Worm (Caenorhabditis elegans) whole organism, L4/young adult: ENCODE data around the gene cyp-13A5.

Source experiments
- W03F9.2 ChIP-seq: fragments of 150-350 bp; optimal IDR thresholded peaks from 2 replicates; lab custom pipeline; 2014; ENCODE audit warnings: missing biosample characterization, missing genetic modification characterization
- him-1 ChIP-seq: sonication (generic microtip); optimal IDR thresholded peaks from 2 replicates; lab custom pipeline; 2016; ENCODE audit warnings: missing genotype, missing genetic modification reagents, missing genetic modification characterization, missing compliant biosample characterization

DNA sequence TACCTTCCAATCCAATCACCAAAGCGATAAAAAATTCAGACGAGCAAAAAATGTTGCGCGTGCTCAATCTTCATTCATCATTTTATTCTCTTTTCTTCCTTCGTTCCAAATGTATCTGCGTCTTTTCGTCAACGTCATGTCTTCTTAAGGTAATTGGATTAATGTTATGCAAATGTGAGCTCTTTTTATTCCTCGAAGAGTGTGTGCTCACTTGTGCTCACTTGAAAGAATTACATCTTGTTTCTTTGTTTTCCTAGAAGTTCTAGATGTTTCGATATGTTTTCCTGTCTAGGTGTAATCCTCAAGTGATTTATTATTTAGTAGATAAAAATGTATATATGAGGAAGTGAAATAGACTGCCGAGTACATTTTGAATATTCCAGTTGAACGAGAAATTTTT lies 44.7 kb downstream of the cyp-13A5 start:
- TF ChIP-seq him-1, result no peak
- TF ChIP-seq W03F9.2 (tag; lab: Kevin White, UChicago), result no peak
